Fruit fly (Drosophila melanogaster) whole organism, wandering third instar larva: Measurements from ENCODE around the gene Appl.

Experiments
- CG9705 ChIP-seq: fragments of 200-800 bp; sonication (Bioruptor generic); optimal IDR thresholded peaks from 2 replicates; lab custom pipeline; 2018; ENCODE audit warnings: missing biosample characterization, mild to moderate bottlenecking, missing genetic modification characterization
- CrebA ChIP-seq: fragments of 200-800 bp; sonication (Bioruptor generic); optimal IDR thresholded peaks from 2 replicates; lab custom pipeline; 2016; ENCODE audit warnings: missing biosample characterization, mild to moderate bottlenecking, missing genetic modification characterization, borderline replicate concordance
- Dfd ChIP-seq: fragments of >200 bp; optimal IDR thresholded peaks from 2 replicates; lab custom pipeline; 2017; ENCODE audit warnings: missing biosample characterization, missing genetic modification characterization
- Dif ChIP-seq: fragments of 200-275, 200-300 bp; sonication (Bioruptor generic); optimal IDR thresholded peaks from 2 replicates; lab custom pipeline; 2018; ENCODE audit warnings: missing biosample characterization, missing genetic modification characterization; ENCODE audit not compliant: partially characterized antibody
- Hnf4 ChIP-seq: fragments of 200-800 bp; sonication (Bioruptor generic); optimal IDR thresholded peaks from 2 replicates; lab custom pipeline; 2016; ENCODE audit warnings: missing biosample characterization, mild to moderate bottlenecking, missing genetic modification characterization
- Hr78 ChIP-seq: fragments of >200 bp; optimal IDR thresholded peaks from 2 replicates; lab custom pipeline; 2017; ENCODE audit warnings: missing biosample characterization, missing genetic modification characterization
- Sp1 ChIP-seq: fragments of 200-800 bp; sonication (Bioruptor generic); optimal IDR thresholded peaks from 3 replicates; lab custom pipeline; 2019; ENCODE audit warnings: missing biosample characterization, mild to moderate bottlenecking, missing genetic modification characterization, moderate library complexity
- dmrt93B ChIP-seq: fragments of 200-800 bp; sonication (Bioruptor generic); optimal IDR thresholded peaks from 2 replicates; lab custom pipeline; 2018; ENCODE audit warnings: missing biosample characterization, mild to moderate bottlenecking, missing genetic modification characterization
- dsf ChIP-seq: sonication (Bioruptor generic); optimal IDR thresholded peaks from 2 replicates; lab custom pipeline; 2016; ENCODE audit warnings: missing biosample characterization, missing genetic modification characterization, borderline replicate concordance
- foxo ChIP-seq, 2 experiments: fragments of 200-800 bp; sonication (Bioruptor generic); optimal IDR thresholded peaks; 2 replicates in 1 of 2; 3 replicates in 1 of 2; lab custom pipeline; 2016 to 2017; ENCODE audit warnings: missing biosample characterization in 2 of 2, missing genetic modification characterization in 2 of 2
- fru ChIP-seq: fragments of 200-800 bp; sonication (Bioruptor generic); optimal IDR thresholded peaks from 3 replicates; lab custom pipeline; 2016; ENCODE audit warnings: missing biosample characterization, mild to moderate bottlenecking, missing genetic modification characterization
- h ChIP-seq: fragments of 200-800 bp; sonication (Bioruptor generic); optimal IDR thresholded peaks from 3 replicates; lab custom pipeline; 2016; ENCODE audit warnings: missing biosample characterization, mild to moderate bottlenecking, missing genetic modification characterization
- psq ChIP-seq: fragments of 200-800 bp; sonication (Bioruptor generic); optimal IDR thresholded peaks from 3 replicates; lab custom pipeline; 2017; ENCODE audit warnings: missing biosample characterization, mild to moderate bottlenecking, missing genetic modification characterization, moderate library complexity
- sage ChIP-seq: fragments of 200-800 bp; sonication (Bioruptor generic); optimal IDR thresholded peaks from 2 replicates; lab custom pipeline; 2016; ENCODE audit warnings: missing biosample characterization, mild to moderate bottlenecking, missing genetic modification characterization
- sv ChIP-seq: fragments of 200-800 bp; sonication (Bioruptor generic); optimal IDR thresholded peaks from 3 replicates; lab custom pipeline; 2016; ENCODE audit warnings: missing biosample characterization, missing genetic modification characterization
- tai ChIP-seq: sonication (Bioruptor generic); optimal IDR thresholded peaks from 2 replicates; lab custom pipeline; 2016; ENCODE audit warnings: missing biosample characterization, missing genetic modification characterization
- woc ChIP-seq: sonication (Bioruptor generic); optimal IDR thresholded peaks from 2 replicates; lab custom pipeline; 2016; ENCODE audit warnings: missing biosample characterization, mild to moderate bottlenecking, missing genetic modification characterization

Gene Appl

DNA sequence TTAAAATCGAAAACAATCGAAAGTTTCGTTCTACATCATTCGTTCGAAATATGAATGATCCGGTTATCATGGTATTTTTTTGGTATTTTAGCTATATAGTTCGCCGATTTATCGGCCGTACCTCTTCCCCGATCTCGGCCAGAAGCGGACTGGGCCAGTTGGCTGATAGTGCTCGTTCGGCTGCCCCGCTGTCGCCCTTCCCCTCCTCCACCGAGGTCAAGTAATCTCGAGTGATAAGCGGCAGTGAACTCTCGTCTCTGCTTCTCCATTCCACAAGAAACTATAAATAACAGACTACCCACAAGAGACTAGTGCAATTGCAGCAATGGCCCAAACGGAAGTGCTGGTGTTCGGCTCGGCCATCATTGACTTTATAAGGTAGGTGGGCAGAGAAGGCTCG, 93.1 kb downstream of the Appl start, which contains the start of gene CG13369:
CG13369 (plus strand) TSS at position 112 of the 400 bp plus-strand sequence.
- no peak for TF ChIP-seq Sp1 (GFP tag; lab: Kevin White, UChicago)
- TF ChIP-seq Hnf4 (GFP tag; lab: Kevin White, UChicago): no peak
- no peak for TF ChIP-seq Dfd (GFP tag; lab: Kevin White, UChicago)
- TF ChIP-seq CG9705 (GFP tag; lab: Kevin White, UChicago): no peak
- TF ChIP-seq fru (GFP tag; lab: Kevin White, UChicago): no peak
- TF ChIP-seq tai (GFP tag; lab: Kevin White, UChicago): no peak
- no peak for TF ChIP-seq psq
- no peak for TF ChIP-seq foxo (GFP tag; optimal IDR thresholded peaks at IDR 0.05; lab: Kevin White, UChicago)
- TF ChIP-seq woc (GFP tag; lab: Kevin White, UChicago): no peak
- TF ChIP-seq dsf (GFP tag; lab: Kevin White, UChicago): no peak
- no peak for TF ChIP-seq sv (GFP tag; lab: Kevin White, UChicago)
- no peak for TF ChIP-seq Hr78
- TF ChIP-seq Dif (GFP tag; lab: Kevin White, UChicago): no peak
- TF ChIP-seq dmrt93B (GFP tag; lab: Kevin White, UChicago): no peak
- TF ChIP-seq sage: no peak
- TF ChIP-seq h (GFP tag; lab: Kevin White, UChicago): no peak
- TF ChIP-seq, all 38 proteins: peak for 0

DNA sequence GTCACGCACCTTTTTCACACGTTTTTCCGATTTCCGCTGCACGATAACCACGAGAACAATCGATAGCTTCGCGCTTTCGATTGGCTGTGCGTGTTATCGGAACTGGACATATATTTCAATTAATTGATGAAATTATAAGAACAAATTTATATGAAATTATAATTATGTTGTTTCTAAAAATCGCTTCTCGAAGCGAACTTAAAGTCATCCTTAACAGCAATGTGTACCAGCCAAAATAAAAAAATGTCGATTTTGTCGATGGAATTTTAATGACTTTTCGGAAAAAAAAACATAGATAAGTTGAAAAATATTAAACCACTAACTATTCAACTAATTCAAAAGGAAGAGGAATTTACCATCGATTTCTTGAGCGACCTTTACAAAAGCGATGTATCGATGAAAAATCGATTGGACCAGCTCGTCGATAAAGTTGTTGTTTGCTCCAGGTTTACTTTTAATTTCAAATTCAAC, 94.9 kb downstream of the Appl start, which contains the start of the genes CG13364 and Hinfp:
CG13364 (minus strand) TSS at position 47 of the 471 bp plus-strand sequence.
Hinfp (plus strand) TSS at position 386 of the 471 bp plus-strand sequence.
- TF ChIP-seq CrebA (no peak), Sp1 (GFP tag; lab: Kevin White, UChicago) (peak; percentile 13)
